Worm (Caenorhabditis elegans) whole organism, dauer: Measurements from ENCODE around the gene C25E10.13.

Experiments used
- unc-62 ChIP-seq: sonication (generic microtip); optimal IDR thresholded peaks from 2 replicates; lab custom pipeline; 2017; ENCODE audit warnings: missing biosample characterization, missing genetic modification reagents, missing genetic modification characterization

C25E10.13 gene

DNA sequence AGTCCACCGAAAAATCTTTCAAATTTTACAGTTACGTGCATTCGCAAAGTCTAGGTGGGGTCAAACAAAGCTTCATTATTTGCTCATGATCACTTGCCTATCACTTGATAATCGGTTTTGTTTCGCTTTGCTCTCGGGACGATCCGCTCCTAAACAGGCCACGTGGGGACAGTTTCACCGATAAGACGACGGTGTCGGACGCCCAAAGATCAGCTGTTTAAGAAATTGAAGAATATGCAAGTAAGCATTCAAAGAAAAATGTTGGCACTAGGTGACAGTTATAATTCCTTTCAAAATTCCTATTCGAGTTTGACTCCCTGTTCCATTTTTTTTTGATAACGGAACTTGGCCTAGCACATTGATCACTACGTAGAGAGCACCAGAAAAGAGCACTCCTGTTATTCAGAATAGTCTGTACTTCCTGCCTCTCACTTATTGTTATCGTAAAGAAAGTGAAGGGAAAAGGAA lies 20.5 kb downstream of the C25E10.13 start:
- TF ChIP-seq unc-62 (GFP tag; lab: Kevin White, UChicago) = no peak

DNA sequence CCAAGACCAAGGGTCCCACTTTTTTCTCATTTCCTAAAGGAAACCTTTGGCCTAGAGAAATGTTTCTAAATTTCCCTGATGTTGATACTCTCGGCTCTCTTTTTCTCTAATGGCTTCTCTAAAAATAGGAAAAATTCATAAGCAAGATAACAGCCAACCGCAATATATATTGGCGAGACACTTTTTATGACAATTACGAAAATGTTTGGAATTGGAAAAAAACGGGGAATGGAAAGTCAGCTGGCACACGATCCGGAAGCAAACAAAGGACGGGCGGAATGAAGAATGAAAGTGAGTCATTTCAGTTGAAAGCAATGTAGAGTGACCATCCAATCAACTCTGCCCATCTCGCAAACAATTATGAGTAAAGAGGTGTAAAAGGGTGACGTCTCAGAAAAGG lies 21.9 kb downstream of the C25E10.13 start:
- TF ChIP-seq unc-62 (GFP tag; lab: Kevin White, UChicago) = no peak

DNA sequence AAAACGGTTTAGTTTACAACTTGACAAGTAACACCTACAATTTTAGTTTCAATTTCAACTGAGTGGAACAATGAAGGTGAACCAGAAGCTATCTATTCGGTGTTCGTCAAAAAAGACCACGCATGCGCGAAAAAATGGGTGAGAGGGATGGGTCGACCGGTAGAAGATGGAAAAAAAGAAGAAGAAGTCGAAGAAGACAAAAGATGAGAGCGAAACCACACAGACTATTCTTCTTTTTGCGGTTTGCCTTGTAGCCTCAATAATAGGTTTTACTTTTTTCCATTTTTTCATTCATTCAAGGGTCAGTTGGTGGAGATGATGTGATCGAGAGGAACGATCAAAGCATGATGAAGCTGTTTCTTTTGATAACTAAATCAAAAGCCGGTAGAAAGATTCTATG lies 22.8 kb downstream of the C25E10.13 start:
- no peak for TF ChIP-seq unc-62 (GFP tag; lab: Kevin White, UChicago)

DNA sequence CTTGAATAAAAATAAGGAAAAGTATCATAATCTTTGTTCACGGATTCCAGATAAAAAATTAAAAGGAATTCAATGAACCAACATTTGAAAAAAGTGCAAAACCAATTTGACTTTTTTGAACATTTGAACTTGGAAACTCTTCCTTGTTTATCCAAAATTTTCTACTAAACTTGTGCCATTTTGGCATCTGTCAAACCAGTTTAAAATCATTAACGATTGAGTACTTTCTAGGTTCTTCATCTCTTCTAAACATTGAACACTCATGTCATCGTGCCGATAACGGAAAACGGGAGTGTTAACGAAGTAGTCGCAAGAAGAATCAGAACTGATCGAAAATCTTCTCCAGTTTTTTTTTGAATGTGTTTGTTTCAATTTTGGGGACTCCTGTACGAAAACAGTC lies 24.7 kb downstream of the C25E10.13 start:
- TF ChIP-seq unc-62 (GFP tag; lab: Kevin White, UChicago) = no peak

DNA sequence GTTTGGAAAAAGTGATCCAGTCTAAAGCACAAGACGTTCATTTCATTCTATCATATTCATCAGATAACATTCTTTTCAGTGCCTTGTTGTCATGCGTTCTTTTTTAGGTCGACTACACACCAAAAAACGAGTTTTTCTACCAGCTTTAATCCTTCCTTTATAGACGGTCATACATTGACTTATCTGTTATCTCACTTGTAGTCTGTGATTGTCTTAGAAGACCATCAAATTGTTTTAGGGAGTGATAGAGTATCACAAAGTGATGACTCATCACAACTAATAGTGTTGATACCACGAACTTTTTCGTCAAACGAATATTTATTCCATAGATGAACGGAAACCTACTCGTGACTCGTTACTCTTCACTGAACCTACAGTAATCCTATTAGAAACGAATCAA lies 26.3 kb downstream of the C25E10.13 start:
- no peak for TF ChIP-seq unc-62 (GFP tag; lab: Kevin White, UChicago)

DNA sequence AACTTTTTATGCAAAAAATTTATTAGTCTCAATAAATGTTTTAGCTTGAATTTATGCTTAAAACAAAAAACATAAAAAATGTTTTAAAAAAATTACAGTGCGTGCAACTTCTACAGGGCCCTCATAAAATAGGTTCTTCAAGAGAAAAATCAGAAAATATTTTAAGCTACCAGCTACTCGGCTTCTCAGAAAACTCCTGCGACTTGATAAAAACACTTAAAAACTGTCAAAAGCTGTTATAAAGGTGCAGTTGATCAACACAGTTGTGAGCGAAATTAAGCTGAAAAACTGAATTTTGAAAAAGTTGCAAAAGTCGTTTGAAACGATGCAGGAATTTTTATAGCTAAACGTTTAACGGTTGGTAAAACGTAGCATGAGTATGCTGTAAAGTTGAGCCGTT lies 29.2 kb downstream of the C25E10.13 start:
- TF ChIP-seq unc-62 (GFP tag; lab: Kevin White, UChicago) = no peak

DNA sequence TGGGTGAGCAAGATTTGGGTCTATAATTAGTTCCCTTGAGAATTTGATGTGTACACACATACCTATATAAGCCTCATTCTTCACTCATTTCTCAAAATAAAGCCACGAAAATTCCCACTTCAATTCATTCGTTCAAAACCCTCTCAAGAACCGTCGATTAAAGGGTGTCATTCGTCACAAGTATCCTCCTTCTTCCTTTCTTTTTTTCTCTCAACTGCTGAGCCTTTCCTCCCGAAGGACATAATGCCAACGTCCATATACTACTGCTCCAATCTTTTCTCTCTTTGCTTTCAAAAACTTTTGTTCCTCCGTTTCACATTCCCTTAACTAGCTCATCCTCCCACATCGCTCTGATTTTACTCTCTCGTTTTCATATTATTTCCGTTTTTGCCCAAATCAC lies 32.7 kb downstream of the C25E10.13 start, which contains the start of gene T27E4.1:
TSS of gene T27E4.1 (plus strand) at position 137 of the 400 bp plus-strand sequence.
- TF ChIP-seq unc-62 (GFP tag; lab: Kevin White, UChicago) = no peak

DNA sequence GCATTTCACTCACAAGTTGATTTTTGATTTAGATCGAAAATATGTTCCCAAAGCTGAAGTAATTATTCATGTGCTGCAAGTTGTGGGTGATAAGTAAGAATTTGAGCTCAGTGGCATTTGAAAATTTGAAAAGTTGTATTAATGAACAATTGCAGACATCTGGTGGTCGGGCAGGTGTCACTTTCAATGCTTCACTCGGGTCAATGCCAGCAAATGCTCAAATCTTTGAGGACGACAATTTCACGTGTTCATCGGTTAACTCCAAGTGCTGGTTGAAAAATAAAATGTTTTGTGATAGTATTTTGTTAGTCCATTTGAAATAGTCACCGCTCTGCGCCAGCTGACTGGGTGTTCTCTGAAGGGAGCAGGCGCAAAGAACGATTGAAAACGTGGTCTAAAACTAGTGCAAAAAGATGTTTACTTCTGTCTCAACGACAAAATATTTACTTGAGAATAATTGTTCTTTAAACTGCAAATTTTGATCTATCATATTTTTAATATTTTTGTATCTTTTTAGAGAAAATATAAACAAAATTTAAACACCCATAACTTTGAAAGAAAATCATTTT lies 34.6 kb downstream of the C25E10.13 start:
- no peak for TF ChIP-seq unc-62 (GFP tag; lab: Kevin White, UChicago)

DNA sequence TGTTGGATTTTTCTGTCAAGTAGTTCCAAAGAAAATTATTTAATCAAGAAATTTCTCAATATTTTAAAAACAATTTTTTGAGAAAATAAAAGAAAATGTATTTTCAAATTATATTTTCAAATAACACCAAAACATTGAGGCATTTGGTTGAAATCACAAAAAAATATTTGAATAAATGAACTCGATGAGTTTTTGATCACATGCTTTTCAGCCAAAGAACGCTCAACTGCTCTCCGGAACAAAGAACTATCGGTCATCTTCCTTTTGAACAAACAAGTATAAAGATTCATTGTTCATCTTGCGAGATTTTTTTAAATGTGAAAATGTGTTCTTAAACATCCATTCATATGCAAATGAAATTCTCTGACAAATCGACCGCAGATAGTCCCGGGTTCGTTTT lies 35.5 kb downstream of the C25E10.13 start:
- no peak for TF ChIP-seq unc-62 (GFP tag; lab: Kevin White, UChicago)

DNA sequence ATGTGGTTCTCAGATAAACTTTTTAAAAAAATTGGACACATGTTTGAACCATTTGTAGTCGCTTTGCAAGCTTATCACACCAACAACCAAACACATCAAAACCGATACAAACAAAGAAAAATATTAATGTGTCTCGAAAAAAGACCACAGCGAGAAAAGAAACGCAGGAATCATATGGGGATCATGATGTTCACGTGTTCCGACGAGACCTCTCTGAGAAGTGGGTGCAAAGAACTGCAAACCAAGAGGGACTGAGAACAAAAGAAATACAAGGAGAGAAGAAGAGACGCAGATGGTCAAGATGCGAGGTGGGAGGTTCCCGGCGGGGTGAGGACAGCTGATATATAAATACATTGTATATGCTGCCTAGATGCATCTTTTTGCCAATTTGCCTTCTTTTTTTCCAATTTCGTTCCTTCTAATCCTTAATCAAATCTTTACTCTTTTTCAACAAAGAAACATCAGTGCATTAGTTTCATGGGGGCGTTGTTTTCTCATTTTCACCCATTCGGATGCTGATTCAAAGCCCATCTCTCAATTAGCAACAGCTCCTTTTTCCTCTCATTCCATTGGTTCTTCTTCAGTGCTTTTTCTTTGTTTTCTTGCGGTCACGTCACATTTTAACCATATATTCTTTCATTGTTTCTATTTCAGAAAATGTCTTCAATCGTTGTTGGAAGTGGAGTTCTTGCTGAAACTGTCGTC lies 36.2 kb downstream of the C25E10.13 start, which contains the start of gene F21C10.10:
TSS of gene F21C10.10 (plus strand) at position 655 of the 705 bp plus-strand sequence.
- TF ChIP-seq unc-62 (GFP tag; lab: Kevin White, UChicago) = no peak

DNA sequence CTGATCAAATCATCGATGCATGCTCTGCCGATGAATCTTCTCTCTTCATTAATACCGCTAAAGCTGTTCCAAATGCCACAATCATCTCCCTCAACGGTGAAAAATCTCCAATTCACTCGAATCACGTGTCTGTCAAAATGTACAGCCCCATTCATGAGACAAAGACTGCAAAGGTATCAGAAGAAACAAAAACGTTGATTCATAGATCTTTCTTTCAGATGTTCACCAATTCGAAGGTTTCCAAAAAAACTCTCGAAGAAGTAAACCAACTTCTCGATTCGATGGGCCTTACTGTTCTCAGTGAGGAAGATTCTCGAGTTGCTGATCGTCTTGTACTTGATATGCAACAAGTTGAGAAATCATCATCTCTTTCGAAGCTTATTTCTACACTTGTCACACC lies 37.2 kb downstream of the C25E10.13 start:
- no peak for TF ChIP-seq unc-62 (GFP tag; lab: Kevin White, UChicago)

DNA sequence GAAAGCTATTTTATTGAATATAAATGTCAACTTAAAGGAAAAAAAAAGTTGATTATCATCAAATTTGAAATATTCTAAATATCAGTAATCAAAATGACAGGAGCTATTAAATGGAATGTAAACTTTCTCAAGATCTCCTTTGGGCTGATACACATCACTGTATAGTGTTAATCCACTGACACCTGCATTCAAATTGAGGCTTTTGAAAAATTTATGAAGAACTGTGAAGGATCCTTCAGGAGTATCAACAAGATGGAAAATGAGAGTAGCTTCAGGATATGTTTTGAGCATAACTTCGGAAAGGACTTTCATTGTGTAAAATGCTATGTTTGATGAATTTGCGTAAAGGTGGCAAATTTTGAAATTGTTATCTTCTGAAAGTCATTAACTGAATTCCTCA lies 37.7 kb downstream of the C25E10.13 start:
- TF ChIP-seq unc-62 (GFP tag; lab: Kevin White, UChicago) = no peak

DNA sequence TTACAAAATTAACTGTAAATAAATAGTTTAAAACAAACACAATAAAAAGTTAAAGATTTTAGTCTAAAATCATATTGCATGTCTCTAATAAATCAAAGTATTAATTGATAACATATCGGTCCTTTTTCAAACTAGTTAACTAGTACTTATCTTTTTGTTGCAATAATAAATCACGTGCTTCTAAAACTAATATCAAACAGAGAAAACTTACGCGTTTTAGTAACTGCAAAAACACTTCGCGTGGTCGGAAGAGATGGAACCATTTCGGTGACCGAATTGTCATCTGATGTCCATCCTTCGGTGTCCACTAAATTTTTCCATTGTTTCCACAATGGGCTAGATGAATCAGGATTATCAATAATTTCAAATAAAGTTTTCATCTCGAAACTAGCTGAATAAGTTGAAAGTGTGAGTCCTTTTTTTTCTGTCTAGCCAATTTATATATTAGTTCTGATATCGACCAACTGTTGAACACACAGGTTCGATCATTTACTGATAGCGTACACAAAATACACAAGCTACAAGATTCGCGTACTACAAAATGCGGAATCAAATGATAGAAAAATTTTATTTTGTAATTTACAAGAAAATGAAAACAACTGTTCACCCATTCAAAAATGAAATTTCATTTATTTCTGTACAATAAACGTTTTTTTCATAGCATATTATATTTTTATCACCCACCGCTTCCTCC lies 38.9 kb downstream of the C25E10.13 start, which contains the start of gene F21C10.9:
TSS of gene F21C10.9 (minus strand) at position 417 of the 694 bp plus-strand sequence.
- TF ChIP-seq unc-62 (GFP tag; lab: Kevin White, UChicago) = no peak

DNA sequence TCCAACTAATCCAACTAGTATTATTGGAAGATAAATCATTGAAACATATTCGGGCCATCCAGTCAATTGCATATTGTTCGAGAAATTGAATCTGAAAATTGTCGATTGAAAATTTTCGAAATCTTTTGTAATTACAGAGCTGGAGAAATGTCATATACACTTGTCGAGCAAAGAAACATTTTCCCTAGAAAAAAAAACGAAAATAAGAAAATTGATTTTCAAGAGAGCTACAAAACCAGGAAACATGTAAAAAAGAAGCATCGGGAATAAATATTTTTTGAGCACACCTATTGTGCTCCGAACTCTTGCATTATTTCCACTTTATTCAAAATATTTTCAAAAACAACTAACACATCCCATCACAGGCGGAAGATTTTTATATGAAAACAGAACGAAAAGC lies 41.5 kb downstream of the C25E10.13 start, which contains the start of gene frpr-6:
TSS of gene frpr-6 (minus strand) at position 101 of the 400 bp plus-strand sequence.
- TF ChIP-seq unc-62 (GFP tag; lab: Kevin White, UChicago) = no peak

DNA sequence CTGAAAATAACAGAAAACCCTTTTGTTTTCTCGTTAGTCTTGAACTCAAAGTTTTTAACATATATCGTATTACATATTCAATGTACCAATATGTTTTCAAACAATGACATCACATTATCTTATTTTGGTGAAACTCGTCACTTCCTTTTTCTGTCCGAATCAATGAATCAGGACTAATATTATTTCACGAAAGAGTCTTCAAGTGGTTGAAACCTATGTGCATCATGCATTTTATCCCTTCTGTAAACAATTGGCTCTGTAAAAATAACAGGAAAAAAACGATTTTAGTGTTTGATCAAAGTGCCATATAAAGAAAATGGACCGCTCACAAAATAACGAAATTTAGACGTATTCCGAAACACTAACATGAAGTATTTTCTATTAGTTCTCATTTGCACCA lies 48.7 kb downstream of the C25E10.13 start, which contains the start of gene F21C10.18:
TSS of gene F21C10.18 (plus strand) at position 301 of the 400 bp plus-strand sequence.
- TF ChIP-seq unc-62 (GFP tag; lab: Kevin White, UChicago) = no peak

DNA sequence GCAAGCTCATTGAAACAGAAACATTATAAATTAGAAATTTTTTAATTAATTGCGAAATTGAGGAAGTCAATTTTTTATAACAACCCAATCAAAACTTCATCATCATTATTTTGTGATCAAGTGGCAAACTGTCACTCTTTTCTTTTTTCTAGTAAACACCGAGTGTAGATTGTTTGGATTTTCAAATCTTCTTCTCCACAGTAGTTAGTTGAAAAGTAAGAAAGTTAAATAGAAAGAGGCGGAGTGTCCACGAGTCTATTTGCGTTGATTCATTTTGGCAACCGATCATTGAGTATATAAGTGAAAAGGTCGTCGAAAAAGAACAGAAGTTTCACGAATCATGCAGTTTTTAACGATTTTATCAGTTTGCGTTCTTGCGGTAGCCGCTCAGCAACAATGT lies 49.8 kb downstream of the C25E10.13 start, which contains the start of gene pqn-31:
TSS of gene pqn-31 (plus strand) at position 301 of the 400 bp plus-strand sequence.
- no peak for TF ChIP-seq unc-62 (GFP tag; lab: Kevin White, UChicago)
